Fruit fly (Drosophila melanogaster) whole organism, embryonic: ENCODE results near the gene Hpd.

Source experiments
- Ada2b ChIP-seq: fragments of 200-800 bp; sonication (Bioruptor generic); IDR thresholded peaks from 2 replicates; pipeline ENCODE4 v1.3.6; 2022; ENCODE audit warnings: missing biosample characterization, missing genetic modification characterization
- Atf3 ChIP-seq: fragments of 200-800 bp; sonication (Bioruptor generic); optimal IDR thresholded peaks from 3 replicates; lab custom pipeline; 2016; ENCODE audit warnings: missing biosample characterization, missing genetic modification characterization
- CG10267 ChIP-seq: fragments of 200-800 bp; sonication (Bioruptor generic); optimal IDR thresholded peaks from 2 replicates; lab custom pipeline; 2018; ENCODE audit warnings: missing biosample characterization, mild to moderate bottlenecking, missing genetic modification characterization, moderate library complexity
- CG10462 ChIP-seq: fragments of 200-800 bp; sonication (Bioruptor generic); optimal IDR thresholded peaks from 2 replicates; lab custom pipeline; 2016; ENCODE audit warnings: missing biosample characterization, missing genetic modification characterization
- CG10565 ChIP-seq: fragments of 200-800 bp; sonication (Bioruptor generic); optimal IDR thresholded peaks from 3 replicates; lab custom pipeline; 2016; ENCODE audit warnings: missing biosample characterization, mild to moderate bottlenecking, missing genetic modification characterization
- CG11085 ChIP-seq: fragments of 200-800 bp; sonication (Bioruptor generic); IDR thresholded peaks from 2 replicates; pipeline ENCODE4 v1.3.6; 2022; ENCODE audit warnings: missing biosample characterization, missing genetic modification characterization
- CG11504 ChIP-seq: fragments of 200-800 bp; sonication (Bioruptor generic); optimal IDR thresholded peaks from 3 replicates; lab custom pipeline; 2019; ENCODE audit warnings: missing biosample characterization, mild to moderate bottlenecking, missing genetic modification characterization, moderate library complexity
- CG11560 ChIP-seq: fragments of 200-800 bp; sonication (Bioruptor generic); IDR thresholded peaks from 3 replicates; pipeline ENCODE4 v1.3.6; 2022; ENCODE audit warnings: missing biosample characterization, missing genetic modification characterization
- CG11696 ChIP-seq: fragments of 200-800 bp; sonication (Bioruptor generic); IDR thresholded peaks from 2 replicates; pipeline ENCODE4 v1.3.6; 2022; ENCODE audit warnings: missing biosample characterization, missing genetic modification characterization
- CG12104 ChIP-seq: fragments of 200-800 bp; sonication (Bioruptor generic); optimal IDR thresholded peaks from 3 replicates; lab custom pipeline; 2016; ENCODE audit warnings: missing biosample characterization, missing genetic modification characterization
- CG14860 ChIP-seq: fragments of 200-800 bp; sonication (Bioruptor generic); IDR thresholded peaks from 3 replicates; pipeline ENCODE4 v1.3.6; 2022; ENCODE audit warnings: missing biosample characterization, missing genetic modification characterization; ENCODE audit not compliant: partially characterized antibody
- CG1603 ChIP-seq: fragments of 200-800 bp; sonication (Bioruptor generic); optimal IDR thresholded peaks from 2 replicates; lab custom pipeline; 2019; ENCODE audit warnings: missing biosample characterization, mild to moderate bottlenecking, missing genetic modification characterization, moderate library complexity
- CG17328 ChIP-seq: fragments of 200-800 bp; sonication (Bioruptor generic); IDR thresholded peaks from 2 replicates; pipeline ENCODE4 v1.3.6; 2022; ENCODE audit warnings: missing biosample characterization, missing genetic modification characterization
- CG17361 ChIP-seq: fragments of 200-800 bp; sonication (Bioruptor generic); IDR thresholded peaks from 3 replicates; pipeline ENCODE4 v1.3.6; 2022; ENCODE audit warnings: missing biosample characterization, missing genetic modification characterization
- CG17829 ChIP-seq: fragments of 200-800 bp; optimal IDR thresholded peaks from 2 replicates; lab custom pipeline; 2019; ENCODE audit warnings: missing biosample characterization, mild to moderate bottlenecking, missing genetic modification characterization, moderate library complexity
- CG31441 ChIP-seq: fragments of 200-800 bp; sonication (Bioruptor generic); IDR thresholded peaks from 2 replicates; pipeline ENCODE4 v1.3.6; 2022; ENCODE audit warnings: missing biosample characterization, missing genetic modification characterization
- CG33213 ChIP-seq: fragments of 200-800 bp; sonication (Bioruptor generic); optimal IDR thresholded peaks from 3 replicates; lab custom pipeline; 2016; ENCODE audit warnings: missing biosample characterization, missing genetic modification characterization
- CG34224 ChIP-seq: fragments of 200-800 bp; sonication (Bioruptor generic); IDR thresholded peaks from 3 replicates; pipeline ENCODE4 v1.3.6; 2022; ENCODE audit warnings: missing biosample characterization, missing genetic modification characterization; ENCODE audit not compliant: partially characterized antibody
- CG3847 ChIP-seq: fragments of 200-800 bp; sonication (Bioruptor generic); IDR thresholded peaks from 2 replicates; pipeline ENCODE4 v1.3.6; 2022; ENCODE audit warnings: missing biosample characterization, missing genetic modification characterization
- CG4282 ChIP-seq: fragments of 200-800 bp; sonication (Bioruptor generic); optimal IDR thresholded peaks from 2 replicates; lab custom pipeline; 2016; ENCODE audit warnings: missing biosample characterization, missing genetic modification characterization
- CG4854 ChIP-seq: fragments of 200-800 bp; sonication (Bioruptor generic); optimal IDR thresholded peaks from 2 replicates; lab custom pipeline; 2016; ENCODE audit warnings: missing biosample characterization, missing genetic modification characterization, inconsistent platforms
- CG7271 ChIP-seq: fragments of 200-800 bp; sonication (Bioruptor generic); optimal IDR thresholded peaks from 2 replicates; lab custom pipeline; 2018; ENCODE audit warnings: missing biosample characterization, mild to moderate bottlenecking, missing genetic modification characterization, moderate library complexity
- CG9817 ChIP-seq: fragments of 200-800 bp; sonication (Bioruptor generic); optimal IDR thresholded peaks from 2 replicates; lab custom pipeline; 2018; ENCODE audit warnings: missing biosample characterization, mild to moderate bottlenecking, missing genetic modification characterization, moderate library complexity
- CG9876 ChIP-seq: fragments of 200-800 bp; sonication (Bioruptor generic); optimal IDR thresholded peaks from 2 replicates; lab custom pipeline; 2016; ENCODE audit warnings: missing biosample characterization, missing genetic modification characterization
- Dbx ChIP-seq: fragments of 200-800 bp; sonication (Bioruptor generic); IDR thresholded peaks from 3 replicates; pipeline ENCODE4 v1.3.6; 2022; ENCODE audit warnings: missing biosample characterization, missing genetic modification characterization
- Eip74EF ChIP-seq, 2 experiments: fragments of 200-800 bp in 1 of 2; fragments of >200 bp in 1 of 2; sonication (Bioruptor generic) in 1 of 2; optimal IDR thresholded peaks; 2 replicates each; lab custom pipeline; 2017 to 2019; ENCODE audit warnings: missing biosample characterization in 2 of 2, missing genetic modification characterization in 2 of 2, mild to moderate bottlenecking in 1 of 2, moderate library complexity in 1 of 2
- HLH3B ChIP-seq: fragments of 200-800 bp; sonication (Bioruptor generic); IDR thresholded peaks from 2 replicates; pipeline ENCODE4 v1.3.6; 2022; ENCODE audit warnings: missing biosample characterization, missing genetic modification characterization
- Hand ChIP-seq: fragments of 200-800 bp; sonication (Bioruptor generic); optimal IDR thresholded peaks from 2 replicates; lab custom pipeline; 2017; ENCODE audit warnings: mild to moderate bottlenecking, missing biosample characterization, missing genetic modification reagents, missing genetic modification characterization
- Hsf ChIP-seq: fragments of 200-800 bp; sonication (Bioruptor generic); optimal IDR thresholded peaks from 3 replicates; lab custom pipeline; 2016; ENCODE audit warnings: missing biosample characterization, missing genetic modification characterization
- MTF-1 ChIP-seq: fragments of 200-800 bp; sonication (Bioruptor generic); optimal IDR thresholded peaks from 2 replicates; lab custom pipeline; 2018; ENCODE audit warnings: missing biosample characterization, mild to moderate bottlenecking, missing genetic modification characterization, borderline replicate concordance
- Myb ChIP-seq: fragments of 200-800 bp; sonication (Bioruptor generic); optimal IDR thresholded peaks from 2 replicates; lab custom pipeline; 2016; ENCODE audit warnings: missing biosample characterization, missing genetic modification characterization
- Neu2 ChIP-seq: fragments of 200-800 bp; sonication (Bioruptor generic); optimal IDR thresholded peaks from 3 replicates; lab custom pipeline; 2016; ENCODE audit warnings: missing biosample characterization, missing genetic modification characterization, borderline replicate concordance
- Oaz ChIP-seq: fragments of 200-800 bp; sonication (Bioruptor generic); IDR thresholded peaks from 2 replicates; pipeline ENCODE4 v1.3.6; 2022; ENCODE audit warnings: missing biosample characterization, missing genetic modification characterization
- PHDP ChIP-seq: fragments of 200-800 bp; sonication (Bioruptor generic); optimal IDR thresholded peaks from 3 replicates; lab custom pipeline; 2018; ENCODE audit warnings: missing biosample characterization, mild to moderate bottlenecking, missing genetic modification characterization, moderate library complexity
- abd-A ChIP-seq: fragments of 200-800 bp; sonication (Bioruptor generic); optimal IDR thresholded peaks from 3 replicates; lab custom pipeline; 2019; ENCODE audit warnings: missing biosample characterization, mild to moderate bottlenecking, missing genetic modification characterization, moderate library complexity
- bigmax ChIP-seq: fragments of 200-800 bp; sonication (Bioruptor generic); optimal IDR thresholded peaks from 2 replicates; lab custom pipeline; 2018; ENCODE audit warnings: missing biosample characterization, mild to moderate bottlenecking, missing genetic modification characterization
- chn ChIP-seq: fragments of 200-800 bp; sonication (Bioruptor generic); optimal IDR thresholded peaks from 2 replicates; lab custom pipeline; 2016; ENCODE audit warnings: missing biosample characterization, missing genetic modification characterization
- esg ChIP-seq: fragments of 200-800 bp; sonication (Bioruptor generic); conservative IDR thresholded peaks from 2 replicates; pipeline ENCODE4 v1.3.6; 2022; ENCODE audit warnings: missing biosample characterization, missing genetic modification characterization
- eyg ChIP-seq: fragments of 200-800 bp; sonication (Bioruptor generic); optimal IDR thresholded peaks from 3 replicates; lab custom pipeline; 2016; ENCODE audit warnings: missing biosample characterization, missing genetic modification characterization
- jigr1 ChIP-seq: fragments of 200-800 bp; sonication (Bioruptor generic); IDR thresholded peaks from 3 replicates; pipeline ENCODE4 v1.3.6; 2022; ENCODE audit warnings: missing biosample characterization, missing genetic modification characterization
- kay ChIP-seq: fragments of 200-800 bp; sonication (Bioruptor generic); optimal IDR thresholded peaks from 2 replicates; lab custom pipeline; 2016; ENCODE audit warnings: missing biosample characterization, missing genetic modification characterization
- lov ChIP-seq, 2 experiments: fragments of 200-800 bp in 1 of 2; fragments of >200 bp in 1 of 2; sonication (Bioruptor generic) in 1 of 2; IDR thresholded peaks in 1 of 2; optimal IDR thresholded peaks in 1 of 2; 2 replicates in 1 of 2; 3 replicates in 1 of 2; pipeline versions ENCODE4 v1.3.6 to Lab custom; 2017 to 2022; ENCODE audit warnings: missing biosample characterization in 1 of 2, missing genetic modification characterization in 1 of 2
- nmo ChIP-seq: fragments of 200-800 bp; sonication (Bioruptor generic); optimal IDR thresholded peaks from 2 replicates; lab custom pipeline; 2018; ENCODE audit warnings: missing biosample characterization, mild to moderate bottlenecking, missing genetic modification characterization, moderate library complexity
- nom ChIP-seq: fragments of 200-800 bp; sonication (Bioruptor generic); optimal IDR thresholded peaks from 2 replicates; lab custom pipeline; 2017; ENCODE audit warnings: missing biosample characterization, missing genetic modification characterization, mild to moderate bottlenecking, moderate library complexity, missing genetic modification reagents
- p53 ChIP-seq: fragments of 200-800 bp; sonication (Bioruptor generic); optimal IDR thresholded peaks from 2 replicates; lab custom pipeline; 2016; ENCODE audit warnings: missing biosample characterization, missing genetic modification characterization
- pita ChIP-seq: fragments of 200-800 bp; sonication (Bioruptor generic); optimal IDR thresholded peaks from 2 replicates; lab custom pipeline; 2017; ENCODE audit warnings: missing biosample characterization, mild to moderate bottlenecking, missing genetic modification characterization
- stwl ChIP-seq: fragments of 200-800 bp; sonication (Bioruptor generic); optimal IDR thresholded peaks from 3 replicates; lab custom pipeline; 2018; ENCODE audit warnings: missing biosample characterization, mild to moderate bottlenecking, missing genetic modification characterization, moderate library complexity
- vfl ChIP-seq: fragments of 200-800 bp; sonication (Bioruptor generic); optimal IDR thresholded peaks from 2 replicates; lab custom pipeline; 2016; ENCODE audit warnings: missing biosample characterization, missing genetic modification characterization

The Hpd gene

DNA sequence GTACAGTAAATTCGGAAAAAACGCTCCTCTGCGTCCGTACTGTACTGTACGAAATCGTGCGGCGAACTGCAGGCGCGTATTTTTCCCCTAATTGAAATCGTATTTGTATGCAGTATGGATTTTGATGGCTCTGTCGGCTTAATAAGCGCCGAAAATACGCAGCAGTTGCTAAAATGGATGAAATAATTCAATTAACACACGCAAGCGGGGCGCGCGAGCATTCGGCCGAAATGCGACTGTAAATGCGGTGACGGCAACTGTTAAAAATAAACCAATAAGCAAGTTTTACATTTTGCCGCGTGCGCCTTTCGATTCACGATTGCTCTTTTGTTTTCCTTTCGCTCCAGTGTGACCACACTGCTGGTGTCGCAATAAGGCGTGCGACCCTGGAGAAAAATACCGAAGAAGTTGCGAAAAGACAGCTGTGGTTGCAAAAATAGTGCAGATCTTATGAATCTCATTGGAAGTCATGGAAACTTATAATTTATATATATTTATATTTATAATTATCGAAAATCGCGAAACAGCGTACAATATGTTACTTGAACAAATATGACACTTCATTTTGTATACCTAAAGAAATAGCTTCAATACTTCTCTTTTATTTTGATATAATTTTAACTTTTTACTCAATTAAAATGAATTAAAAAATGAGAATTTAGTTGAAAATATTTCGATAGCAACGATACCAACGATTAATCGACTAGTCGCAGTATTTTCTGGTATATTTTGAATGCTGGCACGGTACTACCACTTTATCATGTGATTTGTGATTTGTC lies 33.5 kb upstream of the Hpd start, which contains the start of the genes CG32428 and CG5969 (continued):
- TF ChIP-seq Eip74EF (GFP tag; optimal IDR thresholded peaks at IDR 0.05; lab: Kevin White, UChicago) (peak in 1 of 2 experiments; percentile 11), abd-A (no peak), nom (GFP tag; lab: Kevin White, UChicago) (no peak), esg (GFP tag; lab: Robert Waterston, UW) (peak; percentile 52), CG34224 (no peak), PHDP (tag; lab: Kevin White, UChicago) (peak; percentile 64), CG11560 (tag; lab: Robert Waterston, UW) (no peak), Dbx (GFP tag; lab: Robert Waterston, UW) (peak; percentile 73; the same call in 2 of the 3 replicates), chn (peak; percentile 4), CG14860 (GFP tag; lab: Robert Waterston, UW) (no peak), HLH3B (GFP tag; lab: Robert Waterston, UW) (no peak), stwl (tag; lab: Kevin White, UChicago) (peak; percentile 59), lov (optimal IDR thresholded peaks at IDR 0.05; lab: Kevin White, UChicago) (no peak), lov (GFP tag; IDR thresholded peaks at IDR 0.05; lab: Robert Waterston, UW) (no peak), nmo (peak; percentile 74), CG9817 (tag; lab: Kevin White, UChicago) (peak; percentile 70), CG33213 (GFP tag; lab: Kevin White, UChicago) (no peak), CG10565 (GFP tag; lab: Kevin White, UChicago) (no peak), CG11085 (GFP tag; lab: Robert Waterston, UW) (peak; percentile 41; the same call in 1 of the 2 replicates), CG31441 (GFP tag; lab: Robert Waterston, UW) (no peak; the same call in 1 of the 2 replicates), Neu2 (GFP tag; lab: Kevin White, UChicago) (no peak), CG17328 (GFP tag; lab: Robert Waterston, UW) (peak; percentile 54), Ada2b (GFP tag; lab: Robert Waterston, UW) (peak; percentile 50), CG17361 (GFP tag; lab: Robert Waterston, UW) (peak; percentile 80; the same call in 2 of the 3 replicates), CG1603 (tag; lab: Kevin White, UChicago) (peak; percentile 38), Atf3 (GFP tag; lab: Kevin White, UChicago) (no peak), CG7271 (tag; lab: Kevin White, UChicago) (peak; percentile 12), CG12104 (GFP tag; lab: Kevin White, UChicago) (peak; percentile 55), Hsf (GFP tag; lab: Kevin White, UChicago) (no peak), CG10462 (no peak), CG11504 (tag; lab: Kevin White, UChicago) (peak; percentile 84), CG4282 (no peak), eyg (GFP tag; lab: Kevin White, UChicago) (no peak), Myb (GFP tag; lab: Kevin White, UChicago) (no peak), CG9876 (no peak), pita (GFP tag; lab: Kevin White, UChicago) (no peak), bigmax (no peak), kay (GFP tag; lab: Kevin White, UChicago) (peak; percentile 1), CG4854 (GFP tag; lab: Kevin White, UChicago) (no peak), jigr1 (GFP tag; lab: Robert Waterston, UW) (no peak), MTF-1 (GFP tag; lab: Kevin White, UChicago) (no peak), Hand (GFP tag; lab: Kevin White, UChicago) (no peak), vfl (GFP tag; lab: Kevin White, UChicago) (no peak), p53 (GFP tag; lab: Kevin White, UChicago) (no peak), CG17829 (tag; lab: Kevin White, UChicago) (peak; percentile 72), Oaz (no peak), CG3847 (GFP tag; lab: Robert Waterston, UW) (peak; percentile 71), CG10267 (tag; lab: Kevin White, UChicago) (peak; percentile 60), CG11696 (GFP tag; lab: Robert Waterston, UW) (peak; percentile 92)
